Fruit fly (Drosophila melanogaster): ENCODE results near the gene CG7290.

DNA sequence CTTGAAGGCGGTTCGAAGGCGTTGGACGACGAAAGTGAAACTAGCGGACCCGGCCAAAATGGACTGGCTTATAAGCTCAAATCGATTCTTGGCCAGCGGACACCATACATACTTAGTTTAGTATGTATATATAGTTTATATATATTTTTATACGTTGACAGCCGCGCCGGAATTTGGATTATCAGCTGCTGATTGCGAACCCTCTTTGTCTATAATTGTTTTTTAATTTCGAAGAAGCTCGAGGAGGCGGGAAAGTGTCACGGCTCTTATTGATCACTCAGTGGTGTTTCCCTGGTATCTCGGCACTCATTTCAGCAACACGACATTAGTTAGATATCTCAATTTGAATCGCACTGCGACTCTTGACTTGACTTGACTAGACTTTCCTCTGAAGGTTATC lies 14.5 kb upstream of the CG7290 start, which contains the start of gene CG6933:
- TF ChIP-seq Abd-B (GFP tag; optimal IDR thresholded peaks at IDR 0.05) (no peak), fru (GFP tag; optimal IDR thresholded peaks at IDR 0.05) (no peak), CrebA (GFP tag; optimal IDR thresholded peaks at IDR 0.05; ENCODE audit: borderline replicate concordance) (no peak), dmrt93B (GFP tag; optimal IDR thresholded peaks at IDR 0.05) (no peak), Myc (optimal IDR thresholded peaks at IDR 0.05) (no peak), dl (GFP tag; optimal IDR thresholded peaks at IDR 0.05; ENCODE audit: insufficient read depth in 1 of 2, partially characterized antibody in 2 of 2) (no peak), psq (GFP tag; optimal IDR thresholded peaks at IDR 0.05) (no peak), OdsH (GFP tag; optimal IDR thresholded peaks at IDR 0.05) (no peak), br (GFP tag; optimal IDR thresholded peaks at IDR 0.05) (no peak), ey (GFP tag; optimal IDR thresholded peaks at IDR 0.05) (no peak)
